Worm (Caenorhabditis elegans): Measurements from ENCODE around the gene bca-2.
A peak's percentile ranks its signal among the peaks of the same experiment; 100 is the strongest.

bca-2 gene

DNA sequence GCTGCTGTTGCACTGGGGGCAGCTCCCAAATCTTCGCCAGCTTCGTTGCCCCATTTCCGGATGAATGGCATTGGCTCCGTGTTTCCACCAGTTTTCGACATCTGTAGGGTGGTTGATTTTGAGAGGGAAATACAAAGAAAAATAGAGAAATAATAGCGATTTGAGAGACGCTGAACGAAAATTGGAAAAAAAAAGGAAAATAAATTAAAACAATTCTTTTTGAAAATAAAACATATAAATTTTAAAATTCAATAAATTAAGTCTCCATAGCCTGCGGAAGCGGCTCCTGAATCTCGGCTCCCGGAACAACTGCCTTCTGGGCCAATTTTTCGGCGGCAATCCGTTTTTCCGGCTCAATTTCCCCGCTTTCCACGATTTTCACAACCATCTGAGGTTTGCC is 10.8 kb upstream of the bca-2 start, which contains the start of gene sfa-1:
sfa-1 (minus strand) TSS at position 101 of the 400 bp plus-strand sequence.
- TF ChIP-seq T23F11.4 (GFP tag; optimal IDR thresholded peaks at IDR 0.05): no peak
- TF ChIP-seq unc-86 (tag; optimal IDR thresholded peaks at IDR 0.05): no peak
- TF ChIP-seq zip-5 (tag; optimal IDR thresholded peaks at IDR 0.05): no peak
- no peak for TF ChIP-seq fkh-10 (GFP tag; optimal IDR thresholded peaks at IDR 0.05)
- no peak for TF ChIP-seq pros-1 (tag; optimal IDR thresholded peaks at IDR 0.05)
- TF ChIP-seq pha-2 (tag; optimal IDR thresholded peaks at IDR 0.05): no peak
- no peak for TF ChIP-seq ceh-6 (GFP tag; optimal IDR thresholded peaks at IDR 0.05)
- no peak for TF ChIP-seq ceh-30 (tag; optimal IDR thresholded peaks at IDR 0.05)
- no peak for TF ChIP-seq fax-1 (tag; optimal IDR thresholded peaks at IDR 0.05)
- TF ChIP-seq sox-4 (tag; optimal IDR thresholded peaks at IDR 0.05): no peak
- TF ChIP-seq sox-2 (GFP tag; IDR thresholded peaks at IDR 0.05): no peak
- TF ChIP-seq unc-42 (tag; optimal IDR thresholded peaks at IDR 0.05): no peak
- TF ChIP-seq nhr-11 (tag; optimal IDR thresholded peaks at IDR 0.05): no peak
- no peak for TF ChIP-seq fkh-6 (tag; optimal IDR thresholded peaks at IDR 0.05)
- TF ChIP-seq ahr-1 (tag; optimal IDR thresholded peaks at IDR 0.05): no peak
- no peak for TF ChIP-seq syd-9 (tag; optimal IDR thresholded peaks at IDR 0.05)
- TF ChIP-seq tbx-7 (tag; optimal IDR thresholded peaks at IDR 0.05): no peak
- no peak for TF ChIP-seq ceh-2 (tag; optimal IDR thresholded peaks at IDR 0.05)
- TF ChIP-seq dve-1 (tag; optimal IDR thresholded peaks at IDR 0.05): no peak
- no peak for TF ChIP-seq ztf-16 (tag; optimal IDR thresholded peaks at IDR 0.05)

ce11 chrIV:17109436-17109835 is 9.4 kb upstream of the bca-2 start:
- TF ChIP-seq hlh-8 (tag; optimal IDR thresholded peaks at IDR 0.05): no peak
- TF ChIP-seq hlh-6 (tag; optimal IDR thresholded peaks at IDR 0.05): no peak
- TF ChIP-seq nfya-1 (tag; optimal IDR thresholded peaks at IDR 0.05): peak; percentile 91
- TF ChIP-seq elt-4 (tag; optimal IDR thresholded peaks at IDR 0.05): no peak
- no peak for TF ChIP-seq zip-5 (tag; optimal IDR thresholded peaks at IDR 0.05)
- no peak for TF ChIP-seq K09A11.1 (tag; optimal IDR thresholded peaks at IDR 0.05; ENCODE audit: insufficient read depth)

- TF ChIP-seq ceh-2 (tag; optimal IDR thresholded peaks at IDR 0.05) (no peak), nfya-1 (tag; optimal IDR thresholded peaks at IDR 0.05) (peak; percentile 79), ceh-31 (tag; optimal IDR thresholded peaks at IDR 0.05) (no peak), pax-1 (tag; optimal IDR thresholded peaks at IDR 0.05) (no peak), npax-4 (tag; optimal IDR thresholded peaks at IDR 0.05) (no peak), pat-9 (tag; optimal IDR thresholded peaks at IDR 0.05) (no peak), lim-6 (tag; optimal IDR thresholded peaks at IDR 0.05) (no peak)
These were observed 8.8 kb upstream of the bca-2 start for ce11 chrIV:17108805-17109204.

- TF ChIP-seq F13H6.1 (tag; optimal IDR thresholded peaks at IDR 0.05) (peak; percentile 18), pha-2 (tag; optimal IDR thresholded peaks at IDR 0.05) (no peak), pqm-1 (tag; optimal IDR thresholded peaks at IDR 0.05) (no peak), dve-1 (tag; optimal IDR thresholded peaks at IDR 0.05) (no peak), unc-86 (tag; optimal IDR thresholded peaks at IDR 0.05) (no peak), ref-2 (tag; optimal IDR thresholded peaks at IDR 0.05) (peak; percentile 52), elt-2 (tag; optimal IDR thresholded peaks at IDR 0.05) (peak; percentile 52), pha-4 (tag; optimal IDR thresholded peaks at IDR 0.05) (no peak), ets-4 (tag; optimal IDR thresholded peaks at IDR 0.05) (peak; percentile 46), sox-4 (tag; optimal IDR thresholded peaks at IDR 0.05) (no peak), sdc-2 (tag; optimal IDR thresholded peaks at IDR 0.05) (no peak), npax-4 (tag; optimal IDR thresholded peaks at IDR 0.05) (no peak), ceh-30 (tag; optimal IDR thresholded peaks at IDR 0.05) (no peak), gmeb-2 (tag; optimal IDR thresholded peaks at IDR 0.05) (no peak), ama-1 (optimal IDR thresholded peaks at IDR 0.05) (no peak), che-1 (tag; optimal IDR thresholded peaks at IDR 0.05) (no peak), hlh-15 (tag; optimal IDR thresholded peaks at IDR 0.05) (no peak), hlh-6 (tag; optimal IDR thresholded peaks at IDR 0.05) (no peak), pax-1 (tag; optimal IDR thresholded peaks at IDR 0.05) (no peak), T23F11.4 (GFP tag; optimal IDR thresholded peaks at IDR 0.05) (no peak), fkh-6 (tag; optimal IDR thresholded peaks at IDR 0.05) (no peak), elt-4 (tag; optimal IDR thresholded peaks at IDR 0.05) (no peak), odd-2 (tag; optimal IDR thresholded peaks at IDR 0.05) (no peak), unc-55 (GFP tag; optimal IDR thresholded peaks at IDR 0.05) (no peak), mec-3 (tag; optimal IDR thresholded peaks at IDR 0.05; ENCODE audit: borderline replicate concordance) (no peak), pat-9 (tag; optimal IDR thresholded peaks at IDR 0.05) (no peak), C08G9.2 (tag; optimal IDR thresholded peaks at IDR 0.05) (peak; percentile 78), C38D4.7 (GFP tag; optimal IDR thresholded peaks at IDR 0.05) (no peak), zip-5 (tag; optimal IDR thresholded peaks at IDR 0.05) (peak; percentile 80), sox-2 (GFP tag; IDR thresholded peaks at IDR 0.05) (no peak), ceh-2 (tag; optimal IDR thresholded peaks at IDR 0.05) (peak; percentile 71), ceh-14 (tag; optimal IDR thresholded peaks at IDR 0.05) (no peak)
These were observed 8.2 kb upstream of the bca-2 start for ce11 chrIV:17108200-17108599.
